Worm (Caenorhabditis elegans) whole organism, L2 larva: Measurements from ENCODE around the gene F23B2.10.

Experiments
- C34F6.9 ChIP-seq: fragments of 150-350 bp; optimal IDR thresholded peaks from 2 replicates; lab custom pipeline; 2014; ENCODE audit warnings: missing biosample characterization, missing genetic modification characterization
- R02D3.7 ChIP-seq: fragments of 150-350 bp; optimal IDR thresholded peaks from 2 replicates; lab custom pipeline; 2014; ENCODE audit warnings: missing biosample characterization, missing genetic modification characterization
- nhr-23 ChIP-seq: fragments of 150-350 bp; optimal IDR thresholded peaks from 2 replicates; lab custom pipeline; 2014; ENCODE audit warnings: missing biosample characterization, missing genetic modification reagents, missing genetic modification characterization
- nhr-237 ChIP-seq: fragments of 150-350 bp; optimal IDR thresholded peaks from 2 replicates; lab custom pipeline; 2014; ENCODE audit warnings: missing biosample characterization, missing genetic modification characterization
- skn-1 ChIP-seq: sonication (generic microtip); optimal IDR thresholded peaks from 2 replicates; lab custom pipeline; 2017; ENCODE audit warnings: missing biosample characterization, missing genetic modification characterization
- zag-1 ChIP-seq: fragments of 150-350 bp; optimal IDR thresholded peaks from 2 replicates; lab custom pipeline; 2014; ENCODE audit warnings: missing biosample characterization, missing genetic modification characterization
- ztf-11 ChIP-seq: sonication (generic microtip); optimal IDR thresholded peaks from 2 replicates; lab custom pipeline; 2017; ENCODE audit warnings: missing biosample characterization, missing genetic modification characterization

DNA sequence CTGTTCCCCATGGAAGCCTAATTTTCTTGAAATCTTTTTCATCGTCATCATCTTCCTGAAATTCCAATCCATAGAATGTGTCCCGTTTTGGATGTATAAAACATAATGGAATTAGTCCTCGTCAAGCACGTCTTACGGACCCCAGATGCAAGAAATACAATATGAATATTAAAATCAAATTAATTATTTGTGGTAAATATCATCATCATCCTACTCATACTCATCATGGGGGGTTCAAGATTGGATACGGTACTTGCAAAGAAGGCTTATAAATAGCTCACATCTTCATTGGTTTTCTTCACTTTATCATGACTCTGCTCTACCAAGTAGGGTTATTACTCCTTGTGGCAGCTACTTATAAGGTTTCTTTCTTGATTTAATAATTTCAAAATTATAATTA, 9.8 kb downstream of the F23B2.10 start, which contains the start of gene flp-1:
- TF ChIP-seq ztf-11 (tag; lab: Kevin White, UChicago) (no peak), zag-1 (tag; lab: Kevin White, UChicago) (no peak), R02D3.7 (tag; lab: Kevin White, UChicago) (no peak), skn-1 (no peak), nhr-23 (tag; lab: Kevin White, UChicago) (no peak), nhr-237 (no peak), C34F6.9 (tag; lab: Kevin White, UChicago) (no peak)
